Worm (Caenorhabditis elegans): Measurements from ENCODE around the gene Y81B9A.4.
A peak's percentile ranks its signal among the peaks of the same experiment; 100 is the strongest.

DNA sequence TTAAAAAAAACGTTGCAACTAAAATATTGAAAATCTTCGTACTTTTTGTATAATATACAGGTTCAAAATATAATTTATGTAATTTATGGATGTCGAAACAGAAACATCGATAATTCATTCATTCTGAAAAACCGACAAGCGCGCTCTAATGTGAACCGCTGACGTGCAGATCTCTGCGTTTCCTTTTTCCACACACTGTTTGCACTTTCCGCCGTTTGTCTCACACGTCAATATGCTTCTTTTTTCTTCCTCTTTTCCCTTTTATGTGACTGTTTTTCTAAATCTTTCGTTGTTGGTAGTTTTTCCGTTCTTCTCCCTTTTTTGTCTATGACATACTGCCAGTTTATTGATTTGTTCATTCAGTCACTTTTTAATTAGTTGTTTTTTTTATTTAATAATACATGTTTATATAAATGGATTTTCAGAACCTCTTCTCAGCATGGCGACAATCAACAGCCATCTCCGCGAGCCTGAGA is 30.4 kb downstream of the Y81B9A.4 start, which contains the start of gene tmbi-4:
- TF ChIP-seq dao-5 (tag; optimal IDR thresholded peaks at IDR 0.05) (no peak), him-1 (tag; optimal IDR thresholded peaks at IDR 0.05) (no peak), W03F9.2 (tag; optimal IDR thresholded peaks at IDR 0.05) (peak; percentile 28)
